Worm (Caenorhabditis elegans) whole organism, L4 larva: ENCODE data around the gene sup-35.

Experiments
- D1046.2 ChIP-seq: fragments of 200-800 bp; sonication (Bioruptor generic); IDR thresholded peaks from 2 replicates; pipeline ENCODE4 v1.3.6; 2022; ENCODE audit warnings: missing genetic modification characterization, missing compliant biosample characterization
- F44E2.7 ChIP-seq: fragments of 200-800 bp; sonication (Bioruptor generic); IDR thresholded peaks from 2 replicates; pipeline ENCODE4 v2.1.2; 2022; ENCODE audit warnings: missing genetic modification characterization, missing compliant biosample characterization
- R02D3.7 ChIP-seq: fragments of 150-350 bp; sonication (generic microtip); optimal IDR thresholded peaks from 3 replicates; lab custom pipeline; 2014; ENCODE audit warnings: missing biosample characterization, missing genetic modification characterization
- T26A8.4 ChIP-seq: fragments of 200-800 bp; sonication (Bioruptor generic); IDR thresholded peaks from 2 replicates; pipeline ENCODE4 v1.3.6; 2022; ENCODE audit warnings: missing genetic modification characterization, missing compliant biosample characterization
- Y105C5A.15 ChIP-seq: fragments of 200-800 bp; sonication (Bioruptor generic); IDR thresholded peaks from 2 replicates; pipeline ENCODE4 v1.3.6; 2022; ENCODE audit warnings: missing genetic modification characterization, missing compliant biosample characterization
- Y48G9A.11 ChIP-seq: fragments of 200-800 bp; sonication (Bioruptor generic); IDR thresholded peaks from 2 replicates; pipeline ENCODE4 v1.3.6; 2022; ENCODE audit warnings: missing genetic modification reagents, missing genetic modification characterization, missing compliant biosample characterization
- ZK337.2 ChIP-seq: fragments of 200-800 bp; sonication (Bioruptor generic); IDR thresholded peaks from 2 replicates; pipeline ENCODE4 v1.3.6; 2022; ENCODE audit warnings: missing genetic modification reagents, missing genetic modification characterization, missing compliant biosample characterization
- ZK546.5 ChIP-seq, 2 experiments: sonication (generic microtip); optimal IDR thresholded peaks; 2 replicates each; lab custom pipeline; 2017; ENCODE audit warnings: missing biosample characterization in 2 of 2, missing genetic modification characterization in 2 of 2
- aly-2 ChIP-seq: sonication (generic microtip); optimal IDR thresholded peaks from 2 replicates; lab custom pipeline; 2018; ENCODE audit warnings: missing biosample characterization, missing genetic modification characterization
- ama-1 ChIP-seq: fragments of 150-350 bp; optimal IDR thresholded peaks from 2 replicates; lab custom pipeline; 2014; ENCODE audit warnings: inconsistent platforms, mixed read lengths
- arid-1 ChIP-seq: fragments of 200-800 bp; sonication (Bioruptor generic); conservative IDR thresholded peaks from 2 replicates; pipeline ENCODE4 v1.3.6; 2022; ENCODE audit warnings: missing genetic modification reagents, missing genetic modification characterization, missing compliant biosample characterization
- ceh-20 ChIP-seq: fragments of 200-800 bp; sonication (Bioruptor generic); IDR thresholded peaks from 2 replicates; pipeline ENCODE4 v1.3.6; 2022; ENCODE audit warnings: missing genetic modification reagents, missing genetic modification characterization, missing compliant biosample characterization
- ceh-32 ChIP-seq: sonication (generic microtip); optimal IDR thresholded peaks from 2 replicates; lab custom pipeline; 2016; ENCODE audit warnings: mild to moderate bottlenecking, missing genetic modification characterization, missing compliant biosample characterization; ENCODE audit not compliant: poor library complexity
- ceh-44 ChIP-seq: fragments of 200-800 bp; sonication (Bioruptor generic); IDR thresholded peaks from 2 replicates; pipeline ENCODE4 v1.3.6; 2022; ENCODE audit warnings: missing genetic modification reagents, missing genetic modification characterization, missing compliant biosample characterization
- ceh-82 ChIP-seq: sonication (generic microtip); optimal IDR thresholded peaks from 2 replicates; lab custom pipeline; 2017; ENCODE audit warnings: missing biosample characterization, missing genetic modification characterization
- daf-8 ChIP-seq: fragments of 200-800 bp; sonication (Bioruptor generic); IDR thresholded peaks from 2 replicates; pipeline ENCODE4 v1.3.6; 2022; ENCODE audit warnings: missing genetic modification characterization, missing compliant biosample characterization
- dpl-1 ChIP-seq: fragments of 150-350 bp; optimal IDR thresholded peaks from 2 replicates; lab custom pipeline; 2014; ENCODE audit warnings: missing biosample characterization, missing genetic modification reagents, missing genetic modification characterization
- dve-1 ChIP-seq: sonication (generic microtip); optimal IDR thresholded peaks from 2 replicates; lab custom pipeline; 2017; ENCODE audit warnings: antibody characterized with exemption, mild to moderate bottlenecking, missing genetic modification characterization, missing compliant biosample characterization; ENCODE audit not compliant: insufficient read depth
- egl-27 ChIP-seq: sonication (generic microtip); optimal IDR thresholded peaks from 3 replicates; lab custom pipeline; 2017; ENCODE audit warnings: missing biosample characterization, missing genetic modification reagents, missing genetic modification characterization
- egl-43 ChIP-seq: fragments of 200-800 bp; sonication (Bioruptor generic); IDR thresholded peaks from 2 replicates; pipeline ENCODE4 v1.3.6; 2022; ENCODE audit warnings: missing genetic modification reagents, missing genetic modification characterization, missing compliant biosample characterization
- fos-1 ChIP-seq: fragments of 150-350 bp; optimal IDR thresholded peaks from 2 replicates; lab custom pipeline; 2014; ENCODE audit warnings: missing biosample characterization, missing genetic modification characterization
- hlh-11 ChIP-seq: fragments of 200-800 bp; sonication (Bioruptor generic); optimal IDR thresholded peaks from 2 replicates; lab custom pipeline; 2018; ENCODE audit warnings: mild to moderate bottlenecking, missing genetic modification characterization, missing compliant biosample characterization
- lim-7 ChIP-seq: fragments of 200-800 bp; sonication (Bioruptor generic); IDR thresholded peaks from 2 replicates; pipeline ENCODE4 v1.3.6; 2022; ENCODE audit warnings: missing genetic modification characterization, missing compliant biosample characterization
- lin-1 ChIP-seq: fragments of 200-800 bp; sonication (Bioruptor generic); IDR thresholded peaks from 2 replicates; pipeline ENCODE4 v1.3.6; 2022; ENCODE audit warnings: missing genetic modification reagents, missing genetic modification characterization, missing compliant biosample characterization
- lin-15B ChIP-seq: fragments of 150-350 bp; sonication (generic microtip); optimal IDR thresholded peaks from 3 replicates; lab custom pipeline; 2014; ENCODE audit warnings: missing biosample characterization, missing genetic modification characterization
- lin-29 ChIP-seq: fragments of 200-800 bp; sonication (Bioruptor generic); IDR thresholded peaks from 2 replicates; pipeline ENCODE4 v1.3.6; 2022; ENCODE audit warnings: missing genetic modification reagents, missing genetic modification characterization, missing compliant biosample characterization
- lin-38 ChIP-seq: fragments of 200-800 bp; sonication (Bioruptor generic); IDR thresholded peaks from 2 replicates; pipeline ENCODE4 v1.3.6; 2022; ENCODE audit warnings: missing genetic modification reagents, missing genetic modification characterization, missing compliant biosample characterization
- lsy-2 ChIP-seq, 2 experiments: fragments of 150-350 bp in 1 of 2; sonication (generic microtip) in 1 of 2; optimal IDR thresholded peaks; 2 replicates each; lab custom pipeline; 2014 to 2017; ENCODE audit warnings: missing biosample characterization in 2 of 2, missing genetic modification characterization in 2 of 2
- madf-5 ChIP-seq, 2 experiments: fragments of 200-800 bp; sonication (Bioruptor generic); IDR thresholded peaks; 2 replicates each; pipeline ENCODE4 v1.3.6; 2022; ENCODE audit warnings: missing compliant biosample characterization in 2 of 2, missing genetic modification characterization in 2 of 2
- mep-1 ChIP-seq: fragments of 150-350 bp; sonication (generic microtip); optimal IDR thresholded peaks from 3 replicates; lab custom pipeline; 2014; ENCODE audit warnings: missing biosample characterization, missing genetic modification characterization
- mes-2 ChIP-seq: sonication (generic microtip); optimal IDR thresholded peaks from 2 replicates; lab custom pipeline; 2016; ENCODE audit warnings: missing genotype, mild to moderate bottlenecking, missing genetic modification characterization, missing compliant biosample characterization; ENCODE audit not compliant: poor library complexity, severe bottlenecking
- mxl-2 ChIP-seq: fragments of 200-800 bp; sonication (Bioruptor generic); conservative IDR thresholded peaks from 2 replicates; pipeline ENCODE4 v1.3.6; 2022; ENCODE audit warnings: missing genetic modification reagents, missing genetic modification characterization, missing compliant biosample characterization
- mxl-3 ChIP-seq: fragments of 200-800 bp; sonication (Bioruptor generic); optimal IDR thresholded peaks from 2 replicates; lab custom pipeline; 2018; ENCODE audit warnings: mild to moderate bottlenecking, missing genetic modification characterization, missing compliant biosample characterization
- nhr-10 ChIP-seq: fragments of 150-350 bp; optimal IDR thresholded peaks from 2 replicates; lab custom pipeline; 2014; ENCODE audit warnings: missing biosample characterization, missing genetic modification characterization
- nhr-102 ChIP-seq: sonication (generic microtip); optimal IDR thresholded peaks from 2 replicates; lab custom pipeline; 2016; ENCODE audit warnings: mild to moderate bottlenecking, missing genetic modification characterization, moderate library complexity, missing compliant biosample characterization
- nhr-11 ChIP-seq: fragments of 150-350 bp; optimal IDR thresholded peaks from 2 replicates; lab custom pipeline; 2014; ENCODE audit warnings: missing biosample characterization, missing genetic modification characterization
- nhr-111 ChIP-seq: fragments of 200-800 bp; sonication (Bioruptor generic); optimal IDR thresholded peaks from 2 replicates; lab custom pipeline; 2018; ENCODE audit warnings: mild to moderate bottlenecking, missing genetic modification characterization, missing compliant biosample characterization
- nhr-48 ChIP-seq: sonication (generic microtip); optimal IDR thresholded peaks from 2 replicates; lab custom pipeline; 2016; ENCODE audit warnings: mild to moderate bottlenecking, missing genetic modification characterization, missing compliant biosample characterization
- nhr-76 ChIP-seq: fragments of 150-350 bp; optimal IDR thresholded peaks from 2 replicates; lab custom pipeline; 2014; ENCODE audit warnings: missing biosample characterization, missing genetic modification characterization
- nhr-77 ChIP-seq: fragments of 150-350 bp; optimal IDR thresholded peaks from 2 replicates; lab custom pipeline; 2014; ENCODE audit warnings: missing biosample characterization, missing genetic modification characterization
- php-3 ChIP-seq: fragments of 200-800 bp; sonication (Bioruptor generic); IDR thresholded peaks from 2 replicates; pipeline ENCODE4 v1.3.6; 2022; ENCODE audit warnings: missing genetic modification reagents, missing genetic modification characterization, missing compliant biosample characterization
- rbr-2 ChIP-seq: sonication (generic microtip); optimal IDR thresholded peaks from 2 replicates; lab custom pipeline; 2016; ENCODE audit warnings: missing genotype, missing genetic modification characterization, missing compliant biosample characterization
- set-16 ChIP-seq: fragments of 200-800 bp; sonication (Bioruptor generic); IDR thresholded peaks from 2 replicates; pipeline ENCODE4 v1.3.6; 2022; ENCODE audit warnings: missing genetic modification reagents, missing genetic modification characterization, missing compliant biosample characterization
- snpc-4 ChIP-seq: fragments of 150-350 bp; optimal IDR thresholded peaks from 2 replicates; lab custom pipeline; 2014; ENCODE audit warnings: missing biosample characterization, missing genetic modification characterization
- tag-97 ChIP-seq: fragments of 200-800 bp; sonication (Bioruptor generic); IDR thresholded peaks from 2 replicates; pipeline ENCODE4 v1.3.6; 2022; ENCODE audit warnings: missing genetic modification characterization, missing compliant biosample characterization
- unc-130 ChIP-seq: sonication (generic microtip); optimal IDR thresholded peaks from 2 replicates; lab custom pipeline; 2016; ENCODE audit warnings: missing genetic modification reagents, missing genetic modification characterization, missing compliant biosample characterization
- unc-62 ChIP-seq, 3 experiments: fragments of 150-350 bp in 1 of 3; sonication (generic microtip); optimal IDR thresholded peaks in 2 of 3; peaks in 1 of 3; 1 replicate in 1 of 3; 2 replicates in 2 of 3; lab custom pipeline; 2014 to 2017; ENCODE audit warnings: missing biosample characterization in 3 of 3, missing genetic modification characterization in 3 of 3, missing genetic modification reagents in 3 of 3, missing genotype in 1 of 3
- zag-1 ChIP-seq: fragments of 150-350 bp; optimal IDR thresholded peaks from 2 replicates; lab custom pipeline; 2014; ENCODE audit warnings: missing biosample characterization, missing genetic modification characterization
- zfp-3 ChIP-seq: fragments of 200-800 bp; sonication (Bioruptor generic); conservative IDR thresholded peaks from 2 replicates; pipeline ENCODE4 v1.3.6; 2022; ENCODE audit warnings: missing genetic modification reagents, missing genetic modification characterization, missing compliant biosample characterization
- ztf-11 ChIP-seq: fragments of 150-350 bp; optimal IDR thresholded peaks from 2 replicates; lab custom pipeline; 2014; ENCODE audit warnings: missing biosample characterization, missing genetic modification characterization

Gene sup-35

DNA sequence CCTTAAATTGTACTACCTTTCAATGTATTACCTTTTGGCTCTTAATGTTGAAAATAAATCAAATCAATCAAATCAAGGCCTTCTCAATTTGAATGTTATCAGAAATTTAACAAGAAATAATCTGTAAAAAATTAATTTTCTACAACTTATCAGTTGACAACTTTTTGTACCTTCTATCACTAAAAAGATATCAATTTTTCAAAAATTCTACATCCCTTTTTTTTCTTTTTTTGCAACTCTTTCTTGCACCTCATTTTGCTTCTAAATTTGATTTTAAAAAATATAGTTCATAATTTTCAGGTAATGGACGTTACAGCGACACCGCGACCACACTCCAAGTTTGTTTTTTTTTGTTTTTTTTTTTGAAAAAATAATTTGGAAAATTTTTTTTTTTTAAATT lies 30.8 kb downstream of the sup-35 start, which contains the start of gene W09D6.5:
Gene W09D6.5, plus strand, starts transcription at position 301 of the 400 bp plus-strand sequence.
- no peak for TF ChIP-seq lin-38 (GFP tag; lab: Robert Waterston, UW)
- TF ChIP-seq R02D3.7 (tag; lab: Kevin White, UChicago) = no peak
- TF ChIP-seq nhr-77 (tag; lab: Kevin White, UChicago) = no peak
- no peak for TF ChIP-seq ZK337.2 (GFP tag; lab: Robert Waterston, UW)
- no peak for TF ChIP-seq ceh-20 (GFP tag; lab: Robert Waterston, UW)
- TF ChIP-seq mxl-2 (GFP tag; lab: Robert Waterston, UW) = no peak
- no peak for TF ChIP-seq madf-5 (GFP tag; IDR thresholded peaks at IDR 0.05; lab: Robert Waterston, UW)
- no peak for TF ChIP-seq lin-29 (GFP tag; lab: Robert Waterston, UW)
- no peak for TF ChIP-seq mxl-3 (GFP tag; lab: Kevin White, UChicago)
- TF ChIP-seq rbr-2 (tag; lab: Kevin White, UChicago) = no peak
- TF ChIP-seq ztf-11 (tag; lab: Kevin White, UChicago) = no peak
- no peak for TF ChIP-seq aly-2
- no peak for TF ChIP-seq ceh-32
- TF ChIP-seq ceh-44 (GFP tag; lab: Robert Waterston, UW) = no peak
- TF ChIP-seq php-3 (GFP tag; lab: Robert Waterston, UW) = no peak

ce11 chrIII:11087442-11087841 lies 31.6 kb downstream of the sup-35 start:
- TF ChIP-seq lsy-2 (tag; optimal IDR thresholded peaks at IDR 0.05; lab: Kevin White, UChicago) = peak in 1 of 2 experiments; percentile 8
- no peak for TF ChIP-seq dpl-1 (GFP tag; lab: Kevin White, UChicago)
- peak; percentile 75 for TF ChIP-seq hlh-11 (tag; lab: Kevin White, UChicago)
- no peak for TF ChIP-seq ceh-32
- no peak for TF ChIP-seq unc-130
- peak; percentile 22 for TF ChIP-seq nhr-77 (tag; lab: Kevin White, UChicago)
- TF ChIP-seq ama-1 (lab: Kevin White, UChicago) = no peak
- TF ChIP-seq mep-1 = peak; percentile 3
- no peak for TF ChIP-seq T26A8.4 (GFP tag; lab: Robert Waterston, UW)
- no peak for TF ChIP-seq zag-1 (tag; lab: Kevin White, UChicago)
- TF ChIP-seq nhr-11 = no peak
- no peak for TF ChIP-seq D1046.2 (GFP tag; lab: Robert Waterston, UW)
- no peak for TF ChIP-seq nhr-111 (GFP tag; lab: Kevin White, UChicago)
- no peak for TF ChIP-seq aly-2
- no peak for TF ChIP-seq ceh-82 (tag; lab: Kevin White, UChicago)
- no peak for TF ChIP-seq set-16
- no peak for TF ChIP-seq tag-97
- TF ChIP-seq F44E2.7 (GFP tag; lab: Robert Waterston, UW) = no peak
- TF ChIP-seq mes-2 (tag; lab: Kevin White, UChicago) = no peak
- no peak for TF ChIP-seq lin-15B (tag; lab: Kevin White, UChicago)
- no peak for TF ChIP-seq nhr-102
- TF ChIP-seq lin-1 = peak; percentile 45; the same call in 1 of the 2 replicates
- TF ChIP-seq nhr-10 (tag; lab: Kevin White, UChicago) = no peak
- TF ChIP-seq nhr-76 = no peak
- TF ChIP-seq snpc-4 (tag; lab: Kevin White, UChicago) = no peak
- TF ChIP-seq dve-1 (tag; lab: Kevin White, UChicago) = peak; percentile 88
- no peak for TF ChIP-seq daf-8 (GFP tag; lab: Robert Waterston, UW)
- TF ChIP-seq unc-62 (GFP tag; optimal IDR thresholded peaks at IDR 0.05 in 1 of 2; lab: Kevin White, UChicago) = peak in 1 of 2 experiments; percentile 91
- TF ChIP-seq unc-62 (tag; optimal IDR thresholded peaks at IDR 0.05; lab: Kevin White, UChicago) = no peak
- TF ChIP-seq egl-27 (tag; lab: Kevin White, UChicago) = no peak
- TF ChIP-seq Y105C5A.15 = no peak
- no peak for TF ChIP-seq fos-1
- no peak for TF ChIP-seq nhr-48 (tag; lab: Kevin White, UChicago)
- TF ChIP-seq egl-43 (GFP tag; lab: Robert Waterston, UW) = no peak
- no peak for TF ChIP-seq Y48G9A.11
- TF ChIP-seq zfp-3 (GFP tag; lab: Robert Waterston, UW) = no peak
- TF ChIP-seq mxl-3 (GFP tag; lab: Kevin White, UChicago) = peak; percentile 82
- no peak for TF ChIP-seq arid-1 (GFP tag; lab: Robert Waterston, UW)
- no peak for TF ChIP-seq lim-7
- no peak for TF ChIP-seq ZK546.5 (tag; optimal IDR thresholded peaks at IDR 0.05; lab: Kevin White, UChicago)
